Worm (Caenorhabditis elegans) whole organism, young adult: Measurements from ENCODE around the gene C56E10.3.
A peak's percentile ranks its signal among the peaks of the same experiment; 100 is the strongest.

ENCODE experiments used
- B0035.1 ChIP-seq: sonication (generic microtip); optimal IDR thresholded peaks from 2 replicates; lab custom pipeline; 2016; ENCODE audit warnings: missing genetic modification characterization, mild to moderate bottlenecking, missing compliant biosample characterization, missing genotype, missing genetic modification reagents
- C17E4.6 ChIP-seq: fragments of 200-800 bp; sonication (Bioruptor generic); IDR thresholded peaks from 2 replicates; pipeline ENCODE4 v1.3.6; 2022; ENCODE audit warnings: missing genetic modification reagents, missing genetic modification characterization, missing compliant biosample characterization
- F10E7.11 ChIP-seq: sonication (generic microtip); optimal IDR thresholded peaks from 2 replicates; lab custom pipeline; 2017; ENCODE audit warnings: mild to moderate bottlenecking, missing genetic modification characterization, moderate library complexity, missing compliant biosample characterization
- F23B12.7 ChIP-seq: sonication (generic microtip); optimal IDR thresholded peaks from 2 replicates; lab custom pipeline; 2017; ENCODE audit warnings: missing genetic modification characterization, mild to moderate bottlenecking, missing compliant biosample characterization, antibody characterized with exemption, moderate library complexity; ENCODE audit not compliant: insufficient read depth
- F39B2.1 ChIP-seq: fragments of 200-800 bp; sonication (Bioruptor generic); IDR thresholded peaks from 2 replicates; pipeline ENCODE4 v1.3.6; 2022; ENCODE audit warnings: missing genetic modification reagents, missing genetic modification characterization, missing compliant biosample characterization
- F52B5.7 ChIP-seq: sonication (generic microtip); optimal IDR thresholded peaks from 2 replicates; lab custom pipeline; 2016; ENCODE audit warnings: mild to moderate bottlenecking, missing genetic modification characterization, missing compliant biosample characterization
- F57A8.1 ChIP-seq: fragments of 200-800 bp; sonication (Bioruptor generic); optimal IDR thresholded peaks from 2 replicates; lab custom pipeline; 2018; ENCODE audit warnings: mild to moderate bottlenecking, missing genetic modification characterization, moderate library complexity, missing compliant biosample characterization
- Y53F4B.3 ChIP-seq: fragments of 200-800 bp; sonication (Bioruptor generic); IDR thresholded peaks from 2 replicates; pipeline ENCODE4 v1.3.6; 2022; ENCODE audit warnings: missing genetic modification reagents, missing genetic modification characterization, missing compliant biosample characterization
- ZK185.1 ChIP-seq: sonication (generic microtip); optimal IDR thresholded peaks from 2 replicates; lab custom pipeline; 2016; ENCODE audit warnings: mild to moderate bottlenecking, missing genetic modification characterization, missing compliant biosample characterization; ENCODE audit not compliant: poor library complexity, severe bottlenecking
- ceh-27 ChIP-seq: fragments of 200-800 bp; sonication (Bioruptor generic); optimal IDR thresholded peaks from 2 replicates; lab custom pipeline; 2018; ENCODE audit warnings: mild to moderate bottlenecking, missing genetic modification characterization, moderate library complexity, missing compliant biosample characterization
- ceh-91 ChIP-seq: fragments of 200-800 bp; sonication (Bioruptor generic); IDR thresholded peaks from 2 replicates; pipeline ENCODE4 v1.3.6; 2022; ENCODE audit warnings: missing genetic modification reagents, missing genetic modification characterization, missing compliant biosample characterization
- dox-1 ChIP-seq: fragments of 200-800 bp; sonication (Bioruptor generic); IDR thresholded peaks from 2 replicates; pipeline ENCODE4 v1.3.6; 2022; ENCODE audit warnings: missing genetic modification reagents, missing genetic modification characterization, missing compliant biosample characterization
- dpl-1 ChIP-seq: fragments of 150-350 bp; optimal IDR thresholded peaks from 2 replicates; lab custom pipeline; 2014; ENCODE audit warnings: missing biosample characterization, missing genetic modification reagents, missing genetic modification characterization
- efl-1 ChIP-seq: fragments of 150-350 bp; optimal IDR thresholded peaks from 2 replicates; lab custom pipeline; 2014; ENCODE audit warnings: missing biosample characterization, missing genetic modification reagents, missing genetic modification characterization
- egrh-3 ChIP-seq: fragments of 200-800 bp; sonication (Bioruptor generic); IDR thresholded peaks from 2 replicates; pipeline ENCODE4 v1.3.6; 2022; ENCODE audit warnings: missing genetic modification reagents, missing genetic modification characterization, missing compliant biosample characterization
- hmg-20 ChIP-seq: fragments of 200-800 bp; sonication (Bioruptor generic); IDR thresholded peaks from 2 replicates; pipeline ENCODE4 v1.3.6; 2022; ENCODE audit warnings: missing genetic modification reagents, missing genetic modification characterization, missing compliant biosample characterization
- hsf-1 ChIP-seq: fragments of 200-800 bp; sonication (Bioruptor generic); IDR thresholded peaks from 2 replicates; pipeline ENCODE4 v1.3.6; 2022; ENCODE audit warnings: missing genetic modification reagents, missing genetic modification characterization, missing compliant biosample characterization
- let-607 ChIP-seq, 2 experiments: fragments of 200-800 bp in 1 of 2; sonication (Bioruptor generic) in 1 of 2; sonication (generic microtip) in 1 of 2; optimal IDR thresholded peaks; 2 replicates each; lab custom pipeline; 2016 to 2018; ENCODE audit warnings: mild to moderate bottlenecking in 2 of 2, missing compliant biosample characterization in 2 of 2, missing genetic modification characterization in 2 of 2, moderate library complexity in 2 of 2, missing genotype in 1 of 2
- lin-35 ChIP-seq, 3 experiments: fragments of 150-350 bp in 2 of 3; sonication (generic microtip) in 1 of 3; optimal IDR thresholded peaks; 2 replicates each; lab custom pipeline; 2014 to 2018; ENCODE audit warnings: missing biosample characterization in 3 of 3, missing genetic modification characterization in 3 of 3, missing genetic modification reagents in 3 of 3
- lir-1 ChIP-seq: fragments of 200-800 bp; sonication (Bioruptor generic); conservative IDR thresholded peaks from 2 replicates; pipeline ENCODE4 v1.3.6; 2022; ENCODE audit warnings: missing genetic modification reagents, missing genetic modification characterization, missing compliant biosample characterization
- madf-10 ChIP-seq: sonication (generic microtip); optimal IDR thresholded peaks from 2 replicates; lab custom pipeline; 2016; ENCODE audit warnings: mild to moderate bottlenecking, missing genetic modification characterization, missing compliant biosample characterization
- madf-6 ChIP-seq: fragments of 200-800 bp; sonication (Bioruptor generic); IDR thresholded peaks from 2 replicates; pipeline ENCODE4 v1.3.6; 2022; ENCODE audit warnings: missing genetic modification reagents, missing genetic modification characterization, missing compliant biosample characterization
- nfyb-1 ChIP-seq: fragments of 200-800 bp; sonication (Bioruptor generic); IDR thresholded peaks from 2 replicates; pipeline ENCODE4 v1.3.6; 2022; ENCODE audit warnings: missing genetic modification reagents, missing genetic modification characterization, missing compliant biosample characterization
- nhr-120 ChIP-seq: fragments of 200-800 bp; sonication (Bioruptor generic); IDR thresholded peaks from 2 replicates; pipeline ENCODE4 v1.3.6; 2022; ENCODE audit warnings: missing genetic modification characterization, missing compliant biosample characterization
- nhr-80 ChIP-seq: sonication (generic microtip); optimal IDR thresholded peaks from 2 replicates; lab custom pipeline; 2016; ENCODE audit warnings: missing genetic modification characterization, missing compliant biosample characterization
- pbrm-1 ChIP-seq: fragments of 200-800 bp; sonication (Bioruptor generic); IDR thresholded peaks from 2 replicates; pipeline ENCODE4 v1.3.6; 2022; ENCODE audit warnings: missing genetic modification reagents, missing genetic modification characterization, missing compliant biosample characterization
- sdz-38 ChIP-seq: sonication (generic microtip); optimal IDR thresholded peaks from 2 replicates; lab custom pipeline; 2016; ENCODE audit warnings: missing genotype, missing genetic modification characterization, missing compliant biosample characterization
- snpc-1.3 ChIP-seq: sonication (generic microtip); optimal IDR thresholded peaks from 2 replicates; lab custom pipeline; 2017; ENCODE audit warnings: missing genetic modification characterization, mild to moderate bottlenecking, missing compliant biosample characterization, antibody characterized with exemption, moderate library complexity, missing genotype, missing genetic modification reagents; ENCODE audit not compliant: insufficient read depth
- snpc-4 ChIP-seq, 5 experiments: fragments of 150-350 bp in 1 of 5; sonication (generic microtip) in 4 of 5; optimal IDR thresholded peaks; 2 replicates each; lab custom pipeline; 2014 to 2018; ENCODE audit warnings: missing genetic modification characterization in 5 of 5, missing biosample characterization in 3 of 5, antibody characterized with exemption in 2 of 5, mild to moderate bottlenecking in 2 of 5, missing compliant biosample characterization in 2 of 5, missing genotype in 2 of 5, moderate library complexity in 2 of 5, missing genetic modification reagents in 1 of 5
- sptf-2 ChIP-seq: fragments of 200-800 bp; sonication (Bioruptor generic); optimal IDR thresholded peaks from 2 replicates; lab custom pipeline; 2018; ENCODE audit warnings: mild to moderate bottlenecking, missing genetic modification characterization, missing compliant biosample characterization
- tbp1 ChIP-seq: fragments of 200-800 bp; sonication (Bioruptor generic); optimal IDR thresholded peaks from 2 replicates; lab custom pipeline; 2018; ENCODE audit warnings: mild to moderate bottlenecking, missing genetic modification characterization, missing compliant biosample characterization
- unc-130 ChIP-seq: sonication (generic microtip); optimal IDR thresholded peaks from 2 replicates; lab custom pipeline; 2016; ENCODE audit warnings: missing genetic modification reagents, missing genetic modification characterization, missing compliant biosample characterization
- ztf-22 ChIP-seq: fragments of 200-800 bp; sonication (Bioruptor generic); optimal IDR thresholded peaks from 2 replicates; lab custom pipeline; 2018; ENCODE audit warnings: mild to moderate bottlenecking, missing genetic modification characterization, moderate library complexity, missing compliant biosample characterization
- ztf-3 ChIP-seq: fragments of 200-800 bp; sonication (Bioruptor generic); optimal IDR thresholded peaks from 2 replicates; lab custom pipeline; 2018; ENCODE audit warnings: mild to moderate bottlenecking, missing genetic modification characterization, missing compliant biosample characterization

C56E10.3 gene

DNA sequence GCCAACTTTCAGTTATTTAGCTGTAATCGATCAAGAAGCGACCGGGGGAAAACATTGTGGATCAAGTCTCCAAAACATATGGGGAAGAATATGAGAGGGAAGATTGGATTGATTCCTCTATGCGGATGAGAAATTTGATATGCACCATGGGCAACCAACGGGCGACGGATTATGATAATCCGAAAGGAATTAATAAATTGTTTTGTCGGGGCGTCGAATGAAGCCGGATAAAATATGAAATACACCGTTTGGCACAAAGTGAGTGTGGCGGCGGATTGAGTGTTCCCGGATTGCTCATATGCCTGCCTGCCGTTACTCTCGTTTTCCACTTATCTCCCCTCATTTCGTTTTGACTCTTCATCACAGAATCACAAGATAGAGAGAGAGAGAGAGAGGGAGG lies 36.2 kb upstream of the C56E10.3 start (continued):
- TF ChIP-seq lir-1 (no peak), ZK185.1 (tag; lab: Kevin White, UChicago) (peak; percentile 33)

DNA sequence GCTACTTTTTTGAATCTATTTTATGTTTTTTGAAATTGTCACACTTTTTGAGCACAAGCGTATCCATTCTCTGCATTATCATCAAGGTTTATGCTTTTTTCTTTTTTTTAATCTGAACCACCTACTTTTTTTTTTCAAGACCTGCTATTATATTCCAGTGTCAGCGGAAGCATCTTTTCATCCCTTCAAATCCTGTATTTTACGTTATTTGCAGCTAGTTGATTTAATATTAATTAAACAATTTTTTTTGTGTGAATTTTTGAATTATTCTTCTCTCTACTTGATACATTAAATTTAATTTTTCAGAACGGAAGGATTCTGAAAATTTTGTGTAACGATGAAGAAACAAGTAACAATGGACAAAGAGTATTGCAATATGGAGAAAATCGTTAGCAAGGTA lies 35.7 kb upstream of the C56E10.3 start, which contains the start of gene C25B8.8:
TSS of gene C25B8.8 (plus strand) at position 301 of the 400 bp plus-strand sequence.
- no peak for TF ChIP-seq snpc-4 (GFP tag; optimal IDR thresholded peaks at IDR 0.05; lab: Kevin White, UChicago)
- TF ChIP-seq snpc-4 (tag; optimal IDR thresholded peaks at IDR 0.05; lab: Kevin White, UChicago) = no peak
- no peak for TF ChIP-seq sdz-38 (tag; lab: Kevin White, UChicago)
- no peak for TF ChIP-seq F23B12.7
- TF ChIP-seq nhr-120 (GFP tag; lab: Robert Waterston, UW) = no peak
- no peak for TF ChIP-seq madf-10 (tag; lab: Kevin White, UChicago)
- TF ChIP-seq madf-6 (GFP tag; lab: Robert Waterston, UW) = no peak
- no peak for TF ChIP-seq efl-1 (GFP tag; lab: Kevin White, UChicago)

DNA sequence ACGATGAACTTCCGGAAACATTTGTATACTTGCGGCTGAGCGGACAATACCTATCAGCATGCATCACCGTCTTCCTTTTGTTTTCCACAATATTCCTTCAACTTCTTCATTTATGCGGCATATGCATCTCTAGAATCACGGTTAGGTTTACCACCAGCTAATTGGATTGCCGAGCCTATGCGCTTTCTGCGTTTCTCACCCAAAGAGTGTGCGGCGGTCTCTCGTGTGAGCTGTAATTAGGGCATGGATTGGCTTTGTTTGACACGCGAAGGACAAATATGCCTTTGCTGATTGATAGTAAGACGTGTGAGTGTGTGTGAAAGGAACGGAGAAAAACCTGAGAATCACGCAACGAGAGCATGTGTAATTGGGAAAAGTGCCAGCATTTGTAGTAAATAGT lies 31.9 kb upstream of the C56E10.3 start:
- TF ChIP-seq dox-1 (GFP tag; lab: Robert Waterston, UW) (0 out of 2 replicates have a peak, but pooled peaks have one; percentile 17), sptf-2 (no peak)

DNA sequence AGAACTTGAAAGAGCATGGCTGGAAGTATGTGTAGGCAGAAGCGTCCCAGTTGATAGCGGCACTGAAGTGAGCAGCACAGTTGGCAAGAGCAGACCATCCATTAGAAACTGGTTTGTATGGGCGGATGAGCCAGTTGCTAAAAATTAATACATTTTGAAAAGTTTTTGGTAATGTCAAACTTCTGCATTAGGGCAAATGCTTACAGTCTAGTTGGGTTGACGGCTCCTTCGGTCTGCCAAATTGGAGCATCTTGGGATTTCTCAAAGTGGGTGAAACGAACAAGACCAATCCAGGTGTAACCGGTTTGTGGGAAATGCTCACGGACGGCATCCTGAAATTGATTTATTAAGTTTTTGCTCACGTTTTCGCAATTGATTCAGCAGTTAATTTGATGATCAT lies 27.8 kb upstream of the C56E10.3 start:
- TF ChIP-seq ZK185.1 (tag; lab: Kevin White, UChicago) (no peak), snpc-4 (GFP tag; optimal IDR thresholded peaks at IDR 0.05; lab: Kevin White, UChicago) (no peak), snpc-4 (tag; optimal IDR thresholded peaks at IDR 0.05; lab: Kevin White, UChicago) (no peak), dpl-1 (GFP tag; lab: Kevin White, UChicago) (no peak), ceh-91 (GFP tag; lab: Robert Waterston, UW) (no peak), madf-6 (GFP tag; lab: Robert Waterston, UW) (no peak), nhr-120 (GFP tag; lab: Robert Waterston, UW) (no peak), F10E7.11 (tag; lab: Kevin White, UChicago) (no peak), ceh-27 (no peak)

DNA sequence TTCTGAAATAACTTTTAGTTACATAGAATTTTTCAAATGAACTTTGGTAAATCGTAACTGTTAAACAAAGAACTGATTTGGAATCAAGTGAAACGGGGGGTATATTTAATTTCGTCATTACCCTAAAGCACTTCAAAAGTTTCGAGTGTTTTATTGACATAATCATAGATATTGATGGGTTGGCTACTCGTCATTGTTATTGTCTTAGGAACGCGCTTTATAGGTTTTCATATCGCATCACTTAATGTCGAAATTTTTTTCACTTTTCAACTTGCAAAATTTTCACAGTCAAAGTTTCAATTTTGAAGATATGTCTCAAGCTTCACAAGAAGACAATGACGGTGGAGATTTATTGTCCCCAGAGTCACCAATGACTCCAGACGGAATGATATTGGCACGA lies 26.7 kb upstream of the C56E10.3 start, which contains the start of gene kqt-1:
TSS of gene kqt-1 (plus strand) at position 301 of the 400 bp plus-strand sequence.
- TF ChIP-seq hmg-20 (GFP tag; lab: Robert Waterston, UW) = no peak

DNA sequence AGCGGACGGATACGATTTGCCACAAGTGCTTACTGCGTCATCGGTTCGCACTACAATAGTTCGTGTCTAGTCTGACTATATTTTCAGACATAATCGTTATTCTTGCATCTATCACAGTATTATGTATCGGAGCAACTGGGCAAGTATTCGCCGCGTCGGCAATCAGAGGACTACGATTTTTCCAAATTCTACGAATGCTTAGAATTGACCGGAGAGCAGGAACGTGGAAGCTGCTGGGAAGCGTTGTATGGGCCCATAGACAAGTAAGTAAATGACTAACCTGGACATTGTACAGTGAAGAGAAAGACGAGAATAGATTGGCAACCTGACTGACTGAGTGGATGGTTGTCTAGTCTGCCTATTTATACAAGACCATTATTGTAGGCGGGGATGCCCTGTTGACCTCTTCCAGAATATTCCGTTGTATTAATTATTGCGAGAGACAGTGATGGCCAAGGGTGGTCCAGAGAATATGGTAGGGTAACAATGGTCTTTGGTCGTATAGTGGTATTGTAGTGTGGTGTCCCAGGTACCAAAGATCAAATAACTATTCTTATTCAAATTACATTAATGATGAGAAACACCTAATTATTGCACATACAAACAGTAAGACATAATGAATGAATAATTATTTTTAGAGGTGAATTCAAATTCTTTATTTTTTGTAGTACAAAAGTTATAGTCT lies 22.8 kb upstream of the C56E10.3 start, which contains the start of gene clec-266:
TSS of gene clec-266 (minus strand) at position 364 of the 685 bp plus-strand sequence.
- no peak for TF ChIP-seq tbp1 (GFP tag; lab: Kevin White, UChicago)
- no peak for TF ChIP-seq nhr-80
- TF ChIP-seq snpc-1.3 (tag; lab: Kevin White, UChicago) = no peak
- TF ChIP-seq let-607 (tag; optimal IDR thresholded peaks at IDR 0.05; lab: Kevin White, UChicago) = no peak
- TF ChIP-seq F39B2.1 (GFP tag; lab: Robert Waterston, UW) = no peak
- no peak for TF ChIP-seq F57A8.1 (GFP tag; lab: Kevin White, UChicago)
- TF ChIP-seq ztf-3 (GFP tag; lab: Kevin White, UChicago) = no peak
- TF ChIP-seq B0035.1 (tag; lab: Kevin White, UChicago) = no peak
- no peak for TF ChIP-seq egrh-3 (GFP tag; lab: Robert Waterston, UW)
- TF ChIP-seq unc-130 (GFP tag; lab: Kevin White, UChicago) = no peak
- no peak for TF ChIP-seq lin-35 (GFP tag; optimal IDR thresholded peaks at IDR 0.05; lab: Kevin White, UChicago)
- TF ChIP-seq Y53F4B.3 (GFP tag; lab: Robert Waterston, UW) = no peak
- no peak for TF ChIP-seq hsf-1 (GFP tag; lab: Robert Waterston, UW)
- TF ChIP-seq C17E4.6 (GFP tag; lab: Robert Waterston, UW) = no peak
- TF ChIP-seq ztf-22 = no peak
- no peak for TF ChIP-seq pbrm-1 (GFP tag; lab: Robert Waterston, UW)
- no peak for TF ChIP-seq F52B5.7 (tag; lab: Kevin White, UChicago)
- TF ChIP-seq nfyb-1 = no peak
- TF ChIP-seq, all 124 proteins: peak for 0
